Fruit fly (Drosophila melanogaster) whole organism, embryonic: ENCODE data around the gene CG16789.
A peak's percentile ranks its signal among the peaks of the same experiment; 100 is the strongest.

Experiments
- CG10267 ChIP-seq: fragments of 200-800 bp; sonication (Bioruptor generic); optimal IDR thresholded peaks from 2 replicates; lab custom pipeline; 2018; ENCODE audit warnings: missing biosample characterization, mild to moderate bottlenecking, missing genetic modification characterization, moderate library complexity
- CG10543 ChIP-seq: fragments of 200-800 bp; sonication (Bioruptor generic); optimal IDR thresholded peaks from 3 replicates; lab custom pipeline; 2017; ENCODE audit warnings: missing biosample characterization, mild to moderate bottlenecking, missing genetic modification characterization, moderate library complexity
- CG10654 ChIP-seq: fragments of 200-800 bp; sonication (Bioruptor generic); optimal IDR thresholded peaks from 2 replicates; lab custom pipeline; 2016; ENCODE audit warnings: missing biosample characterization, missing genetic modification characterization
- CG11504 ChIP-seq: fragments of 200-800 bp; sonication (Bioruptor generic); optimal IDR thresholded peaks from 3 replicates; lab custom pipeline; 2019; ENCODE audit warnings: missing biosample characterization, mild to moderate bottlenecking, missing genetic modification characterization, moderate library complexity
- CG12391 ChIP-seq: fragments of 200-800 bp; sonication (Bioruptor generic); optimal IDR thresholded peaks from 3 replicates; lab custom pipeline; 2018; ENCODE audit warnings: missing biosample characterization, mild to moderate bottlenecking, missing genetic modification characterization, moderate library complexity
- CG12744 ChIP-seq: fragments of 200-800 bp; sonication (Bioruptor generic); optimal IDR thresholded peaks from 2 replicates; lab custom pipeline; 2016; ENCODE audit warnings: missing biosample characterization, missing genetic modification characterization
- CG13296 ChIP-seq: fragments of 200-800 bp; sonication (Bioruptor generic); optimal IDR thresholded peaks from 3 replicates; lab custom pipeline; 2018; ENCODE audit warnings: missing biosample characterization, mild to moderate bottlenecking, missing genetic modification characterization
- CG14965 ChIP-seq: fragments of 200-800 bp; sonication (Bioruptor generic); optimal IDR thresholded peaks from 2 replicates; lab custom pipeline; 2016; ENCODE audit warnings: missing biosample characterization, missing genetic modification characterization, borderline replicate concordance
- CG17186 ChIP-seq: fragments of 200-800 bp; sonication (Bioruptor generic); optimal IDR thresholded peaks from 3 replicates; lab custom pipeline; 2017; ENCODE audit warnings: missing biosample characterization, missing genetic modification reagents, missing genetic modification characterization
- CG18011 ChIP-seq: fragments of 200-800 bp; sonication (Bioruptor generic); optimal IDR thresholded peaks from 2 replicates; lab custom pipeline; 2017; ENCODE audit warnings: missing biosample characterization, missing genetic modification characterization, mild to moderate bottlenecking, moderate library complexity, missing genotype
- CG30020 ChIP-seq: fragments of 200-800 bp; optimal IDR thresholded peaks from 2 replicates; lab custom pipeline; 2019; ENCODE audit warnings: missing biosample characterization, mild to moderate bottlenecking, missing genetic modification characterization, moderate library complexity
- CG31224 ChIP-seq: fragments of 200-800 bp; sonication (Bioruptor generic); IDR thresholded peaks from 2 replicates; pipeline ENCODE4 v1.3.6; 2022; ENCODE audit warnings: missing biosample characterization, missing genetic modification characterization
- CG3163 ChIP-seq: fragments of 200-800 bp; sonication (Bioruptor generic); optimal IDR thresholded peaks from 3 replicates; lab custom pipeline; 2016; ENCODE audit warnings: missing biosample characterization, missing genetic modification characterization
- CG34376 ChIP-seq: fragments of 200-800 bp; sonication (Bioruptor generic); optimal IDR thresholded peaks from 2 replicates; lab custom pipeline; 2018; ENCODE audit warnings: missing biosample characterization, mild to moderate bottlenecking, missing genetic modification characterization
- CG6272 ChIP-seq: fragments of 200-800 bp; sonication (Bioruptor generic); IDR thresholded peaks from 2 replicates; pipeline ENCODE4 v1.3.6; 2022; ENCODE audit warnings: missing biosample characterization, missing genetic modification characterization
- CG7963 ChIP-seq: fragments of 200-800 bp; sonication (Bioruptor generic); IDR thresholded peaks from 3 replicates; pipeline ENCODE4 v1.3.6; 2022; ENCODE audit warnings: missing biosample characterization, missing genetic modification characterization; ENCODE audit not compliant: partially characterized antibody
- CG8089 ChIP-seq: fragments of 200-800 bp; sonication (Bioruptor generic); optimal IDR thresholded peaks from 3 replicates; lab custom pipeline; 2016; ENCODE audit warnings: missing biosample characterization, missing genetic modification characterization
- CG8359 ChIP-seq: fragments of 200-800 bp; sonication (Bioruptor generic); optimal IDR thresholded peaks from 2 replicates; lab custom pipeline; 2017; ENCODE audit warnings: missing biosample characterization, mild to moderate bottlenecking, missing genetic modification characterization, borderline replicate concordance
- CG9215 ChIP-seq: fragments of 200-800 bp; sonication (Bioruptor generic); IDR thresholded peaks from 2 replicates; pipeline ENCODE4 v1.3.6; 2022; ENCODE audit warnings: missing biosample characterization, missing genetic modification characterization
- D19B ChIP-seq: fragments of 200-800 bp; sonication (Bioruptor generic); optimal IDR thresholded peaks from 2 replicates; lab custom pipeline; 2017; ENCODE audit warnings: missing biosample characterization, mild to moderate bottlenecking, missing genetic modification characterization
- E2f1 ChIP-seq: fragments of 200-800 bp; sonication (Bioruptor generic); IDR thresholded peaks from 2 replicates; pipeline ENCODE4 v1.3.6; 2022; ENCODE audit warnings: missing biosample characterization, missing genetic modification characterization
- Fer3 ChIP-seq: fragments of 200-800 bp; sonication (Bioruptor generic); optimal IDR thresholded peaks from 2 replicates; lab custom pipeline; 2018; ENCODE audit warnings: missing biosample characterization, mild to moderate bottlenecking, missing genetic modification characterization, moderate library complexity
- Hmx ChIP-seq: fragments of 200-800 bp; sonication (Bioruptor generic); optimal IDR thresholded peaks from 2 replicates; lab custom pipeline; 2016; ENCODE audit warnings: missing biosample characterization, missing genetic modification characterization
- Hr78 ChIP-seq, 2 experiments: fragments of 200-800 bp in 1 of 2; fragments of >200 bp in 1 of 2; sonication (Bioruptor generic) in 1 of 2; optimal IDR thresholded peaks; 2 replicates each; lab custom pipeline; 2017 to 2019; ENCODE audit warnings: missing biosample characterization in 2 of 2, missing genetic modification characterization in 2 of 2, mild to moderate bottlenecking in 1 of 2, moderate library complexity in 1 of 2
- Jarid2 ChIP-seq: fragments of 200-800 bp; sonication (Bioruptor generic); optimal IDR thresholded peaks from 3 replicates; lab custom pipeline; 2017; ENCODE audit warnings: mild to moderate bottlenecking, missing biosample characterization, missing genetic modification reagents, missing genetic modification characterization
- Lpt ChIP-seq: fragments of >200 bp; optimal IDR thresholded peaks from 2 replicates; lab custom pipeline; 2018; ENCODE audit warnings: missing biosample characterization, missing genetic modification characterization
- Mes4 ChIP-seq: fragments of 200-800 bp; sonication (Bioruptor generic); optimal IDR thresholded peaks from 2 replicates; lab custom pipeline; 2016; ENCODE audit warnings: missing biosample characterization, missing genetic modification characterization
- Rfx ChIP-seq: fragments of 200-800 bp; sonication (Bioruptor generic); IDR thresholded peaks from 2 replicates; pipeline ENCODE4 v1.3.6; 2022; ENCODE audit warnings: missing biosample characterization, missing genetic modification characterization
- Sox102F ChIP-seq: fragments of 200-800 bp; sonication (Bioruptor generic); optimal IDR thresholded peaks from 2 replicates; lab custom pipeline; 2018; ENCODE audit warnings: missing biosample characterization, mild to moderate bottlenecking, missing genetic modification characterization, moderate library complexity
- Stat92E ChIP-seq, 3 experiments: fragments of >200 bp in 2 of 3; fragments of 200-800 bp in 1 of 3; sonication (Bioruptor generic) in 1 of 3; optimal IDR thresholded peaks; 2 replicates each; lab custom pipeline; 2017 to 2019; ENCODE audit warnings: missing biosample characterization in 3 of 3, missing genetic modification characterization in 3 of 3, mild to moderate bottlenecking in 1 of 3, moderate library complexity in 1 of 3
- Xrp1 ChIP-seq: fragments of 200-800 bp; sonication (Bioruptor generic); IDR thresholded peaks from 2 replicates; pipeline ENCODE4 v1.3.6; 2022; ENCODE audit warnings: missing biosample characterization, missing genetic modification characterization
- ase ChIP-seq: fragments of 200-800 bp; sonication (Bioruptor generic); IDR thresholded peaks from 3 replicates; pipeline ENCODE4 v1.3.6; 2022; ENCODE audit warnings: missing biosample characterization, missing genetic modification characterization
- az2 ChIP-seq: fragments of 200-800 bp; sonication (Bioruptor generic); optimal IDR thresholded peaks from 3 replicates; lab custom pipeline; 2016; ENCODE audit warnings: missing biosample characterization, missing genetic modification characterization
- chif ChIP-seq, 2 experiments: fragments of 200-800 bp; sonication (Bioruptor generic); optimal IDR thresholded peaks; 3 replicates each; lab custom pipeline; 2016; ENCODE audit warnings: missing biosample characterization in 2 of 2, missing genetic modification characterization in 2 of 2
- chm ChIP-seq: fragments of 200-800 bp; sonication (Bioruptor generic); IDR thresholded peaks from 2 replicates; pipeline ENCODE4 v1.3.6; 2022; ENCODE audit warnings: missing biosample characterization, missing genetic modification characterization
- dan ChIP-seq: fragments of 200-800 bp; sonication (Bioruptor generic); IDR thresholded peaks from 2 replicates; pipeline ENCODE4 v1.3.6; 2022; ENCODE audit warnings: missing biosample characterization, missing genetic modification characterization
- dmrt11E ChIP-seq: fragments of 200-800 bp; sonication (Bioruptor generic); optimal IDR thresholded peaks from 3 replicates; lab custom pipeline; 2018; ENCODE audit warnings: missing biosample characterization, mild to moderate bottlenecking, missing genetic modification characterization, moderate library complexity
- fd3F ChIP-seq: fragments of 200-800 bp; sonication (Bioruptor generic); optimal IDR thresholded peaks from 2 replicates; lab custom pipeline; 2018; ENCODE audit warnings: missing biosample characterization, mild to moderate bottlenecking, missing genetic modification characterization, moderate library complexity
- ham ChIP-seq: fragments of 200-800 bp; sonication (Bioruptor generic); IDR thresholded peaks from 2 replicates; pipeline ENCODE4 v1.3.6; 2022; ENCODE audit warnings: missing biosample characterization, missing genetic modification characterization
- insv ChIP-seq, 2 experiments: fragments of 200-800 bp; sonication (Bioruptor generic); optimal IDR thresholded peaks; 3 replicates each; lab custom pipeline; 2016 to 2018; ENCODE audit warnings: missing biosample characterization in 2 of 2, missing genetic modification characterization in 2 of 2
- pfk ChIP-seq: fragments of 200-800 bp; sonication (Bioruptor generic); optimal IDR thresholded peaks from 2 replicates; lab custom pipeline; 2018; ENCODE audit warnings: missing biosample characterization, mild to moderate bottlenecking, missing genetic modification characterization, moderate library complexity
- pho ChIP-seq: fragments of 200-800 bp; sonication (Bioruptor generic); optimal IDR thresholded peaks from 2 replicates; lab custom pipeline; 2016; ENCODE audit warnings: missing biosample characterization, missing genetic modification characterization
- pnt ChIP-seq: fragments of 200-800 bp; sonication (Bioruptor generic); optimal IDR thresholded peaks from 3 replicates; lab custom pipeline; 2016; ENCODE audit warnings: missing biosample characterization, missing genetic modification characterization
- repo ChIP-seq: fragments of 200-800 bp; sonication (Bioruptor generic); optimal IDR thresholded peaks from 2 replicates; lab custom pipeline; 2016; ENCODE audit warnings: missing biosample characterization, missing genetic modification characterization
- run ChIP-seq: fragments of 200-800 bp; sonication (Bioruptor generic); optimal IDR thresholded peaks from 3 replicates; lab custom pipeline; 2018; ENCODE audit warnings: missing biosample characterization, mild to moderate bottlenecking, missing genetic modification characterization
- twi ChIP-seq: fragments of 200-800 bp; optimal IDR thresholded peaks from 2 replicates; lab custom pipeline; 2019; ENCODE audit warnings: missing biosample characterization, mild to moderate bottlenecking, missing genetic modification characterization, moderate library complexity
- vnd ChIP-seq: fragments of 200-800 bp; sonication (Bioruptor generic); IDR thresholded peaks from 3 replicates; pipeline ENCODE4 v1.3.6; 2022; ENCODE audit warnings: missing biosample characterization, missing genetic modification characterization; ENCODE audit not compliant: partially characterized antibody
- wdn ChIP-seq: fragments of 200-800 bp; sonication (Bioruptor generic); IDR thresholded peaks from 2 replicates; pipeline ENCODE4 v1.3.6; 2022; ENCODE audit warnings: missing biosample characterization, missing genetic modification characterization

CG16789 gene

dm6 chr3R:9573812-9574587 is 8.0 kb downstream of the CG16789 start, which contains the start of gene CG9399 (continued):
- peak; percentile 98 for TF ChIP-seq az2 (GFP tag; lab: Kevin White, UChicago)
- TF ChIP-seq CG12391 (tag; lab: Kevin White, UChicago): peak; percentile 99
- peak; percentile 78 for TF ChIP-seq Jarid2 (GFP tag; lab: Kevin White, UChicago)
- peak; percentile 94 for TF ChIP-seq run (tag; lab: Kevin White, UChicago)
- peak; percentile 94 to 96 for TF ChIP-seq chif (GFP tag; optimal IDR thresholded peaks at IDR 0.05; lab: Kevin White, UChicago)
- peak; percentile 87 for TF ChIP-seq CG8359 (GFP tag; lab: Kevin White, UChicago)
- peak; percentile 88 for TF ChIP-seq CG8089 (GFP tag; lab: Kevin White, UChicago)
- peak; percentile 92 for TF ChIP-seq twi (tag; lab: Kevin White, UChicago)
- TF ChIP-seq E2f1 (GFP tag; lab: Robert Waterston, UW): peak; percentile 97
- TF ChIP-seq CG18011 (GFP tag; lab: Kevin White, UChicago): peak; percentile 90
- peak; percentile 98 for TF ChIP-seq CG6272 (GFP tag; lab: Robert Waterston, UW)
- peak; percentile 84 for TF ChIP-seq repo (GFP tag; lab: Kevin White, UChicago)
- peak; percentile 96 for TF ChIP-seq CG11504
- peak; percentile 57 for TF ChIP-seq pfk (GFP tag; lab: Kevin White, UChicago)
- TF ChIP-seq CG10654 (GFP tag; lab: Kevin White, UChicago): peak; percentile 97
- peak; percentile 55 for TF ChIP-seq CG14965 (GFP tag; lab: Kevin White, UChicago)
- peak; percentile 92 for TF ChIP-seq pnt (GFP tag; lab: Kevin White, UChicago)
- peak; percentile 99 for TF ChIP-seq Sox102F (GFP tag; lab: Kevin White, UChicago)
- peak; percentile 51 for TF ChIP-seq vnd (GFP tag; lab: Robert Waterston, UW)
- TF ChIP-seq Fer3 (tag; lab: Kevin White, UChicago): peak; percentile 96
- peak; percentile 93 for TF ChIP-seq CG13296 (GFP tag; lab: Kevin White, UChicago)
- peak; percentile 88 for TF ChIP-seq ham
- TF ChIP-seq fd3F: peak; percentile 96
- peak in 1 of 3 experiments; percentile 36 for TF ChIP-seq Stat92E (GFP tag; optimal IDR thresholded peaks at IDR 0.05; lab: Kevin White, UChicago)
- peak; percentile 86 for TF ChIP-seq CG17186
- peak; percentile 93 for TF ChIP-seq pho (GFP tag; lab: Kevin White, UChicago)
- peak; percentile 92 for TF ChIP-seq wdn (GFP tag; lab: Robert Waterston, UW)
- TF ChIP-seq chm (GFP tag; lab: Robert Waterston, UW): peak; percentile 98
- peak; percentile 85 for TF ChIP-seq CG30020
- TF ChIP-seq D19B (GFP tag; lab: Kevin White, UChicago): peak; percentile 81
- TF ChIP-seq Hmx: peak; percentile 88
- peak; percentile 91 for TF ChIP-seq CG31224 (GFP tag; lab: Robert Waterston, UW)
- peak; percentile 99 for TF ChIP-seq Xrp1 (GFP tag; lab: Robert Waterston, UW)
- TF ChIP-seq Hr78 (GFP tag; optimal IDR thresholded peaks at IDR 0.05; lab: Kevin White, UChicago): peak in 1 of 2 experiments; percentile 82
- TF ChIP-seq CG3163 (GFP tag; lab: Kevin White, UChicago): peak; percentile 71
- peak in 1 of 2 experiments; percentile 78 for TF ChIP-seq insv (GFP tag; optimal IDR thresholded peaks at IDR 0.05; lab: Kevin White, UChicago)
- TF ChIP-seq dmrt11E (tag; lab: Kevin White, UChicago): peak; percentile 97
- peak; percentile 98 for TF ChIP-seq ase
- no peak for TF ChIP-seq Lpt
- peak; percentile 64 for TF ChIP-seq CG34376 (GFP tag; lab: Kevin White, UChicago)
- peak; percentile 92 for TF ChIP-seq CG9215 (GFP tag; lab: Robert Waterston, UW)
- TF ChIP-seq dan (GFP tag; lab: Robert Waterston, UW): peak; percentile 85
- TF ChIP-seq CG10543 (GFP tag; lab: Kevin White, UChicago): peak; percentile 90
- TF ChIP-seq CG12744 (GFP tag; lab: Kevin White, UChicago): peak; percentile 93
- TF ChIP-seq Mes4 (GFP tag; lab: Kevin White, UChicago): peak; percentile 83
- TF ChIP-seq CG10267 (tag; lab: Kevin White, UChicago): peak; percentile 99
- TF ChIP-seq Rfx: peak; percentile 99
- TF ChIP-seq CG7963 (GFP tag; lab: Robert Waterston, UW): no peak
